Worm (Caenorhabditis elegans) whole organism, late embryonic: ENCODE data around the gene scyl-1.
A peak's percentile ranks its signal among the peaks of the same experiment; 100 is the strongest.

Experiments used
- ceh-14 ChIP-seq: sonication (generic microtip); optimal IDR thresholded peaks from 2 replicates; lab custom pipeline; 2016; ENCODE audit warnings: missing genotype, missing genetic modification characterization, missing compliant biosample characterization
- elt-2 ChIP-seq: sonication (generic microtip); optimal IDR thresholded peaks from 2 replicates; lab custom pipeline; 2016; ENCODE audit warnings: missing genetic modification reagents, missing genetic modification characterization, missing compliant biosample characterization
- fkh-10 ChIP-seq: fragments of 150-350 bp; optimal IDR thresholded peaks from 2 replicates; lab custom pipeline; 2014; ENCODE audit warnings: missing biosample characterization, missing genetic modification reagents, missing genetic modification characterization
- gmeb-2 ChIP-seq: sonication (generic microtip); optimal IDR thresholded peaks from 2 replicates; lab custom pipeline; 2016; ENCODE audit warnings: missing genetic modification characterization, inconsistent platforms, missing compliant biosample characterization
- hlh-13 ChIP-seq: fragments of 200-800 bp; sonication (Bioruptor generic); optimal IDR thresholded peaks from 2 replicates; lab custom pipeline; 2018; ENCODE audit warnings: mild to moderate bottlenecking, missing genetic modification characterization, missing compliant biosample characterization
- mec-3 ChIP-seq: sonication (generic microtip); optimal IDR thresholded peaks from 2 replicates; lab custom pipeline; 2016; ENCODE audit warnings: borderline replicate concordance, missing genetic modification characterization, missing compliant biosample characterization
- nhr-11 ChIP-seq: fragments of 150-350 bp; optimal IDR thresholded peaks from 2 replicates; lab custom pipeline; 2014; ENCODE audit warnings: missing biosample characterization, missing genetic modification characterization
- pax-1 ChIP-seq: fragments of 150-350 bp; optimal IDR thresholded peaks from 2 replicates; lab custom pipeline; 2014; ENCODE audit warnings: missing biosample characterization, missing genetic modification characterization
- pha-2 ChIP-seq: sonication (generic microtip); optimal IDR thresholded peaks from 2 replicates; lab custom pipeline; 2017; ENCODE audit warnings: mild to moderate bottlenecking, missing genetic modification characterization, missing compliant biosample characterization
- pqm-1 ChIP-seq: sonication (generic microtip); optimal IDR thresholded peaks from 2 replicates; lab custom pipeline; 2016; ENCODE audit warnings: missing genetic modification characterization, missing compliant biosample characterization
- syd-9 ChIP-seq: sonication (generic microtip); optimal IDR thresholded peaks from 2 replicates; lab custom pipeline; 2016; ENCODE audit warnings: mild to moderate bottlenecking, missing genetic modification characterization, moderate library complexity, missing compliant biosample characterization

DNA sequence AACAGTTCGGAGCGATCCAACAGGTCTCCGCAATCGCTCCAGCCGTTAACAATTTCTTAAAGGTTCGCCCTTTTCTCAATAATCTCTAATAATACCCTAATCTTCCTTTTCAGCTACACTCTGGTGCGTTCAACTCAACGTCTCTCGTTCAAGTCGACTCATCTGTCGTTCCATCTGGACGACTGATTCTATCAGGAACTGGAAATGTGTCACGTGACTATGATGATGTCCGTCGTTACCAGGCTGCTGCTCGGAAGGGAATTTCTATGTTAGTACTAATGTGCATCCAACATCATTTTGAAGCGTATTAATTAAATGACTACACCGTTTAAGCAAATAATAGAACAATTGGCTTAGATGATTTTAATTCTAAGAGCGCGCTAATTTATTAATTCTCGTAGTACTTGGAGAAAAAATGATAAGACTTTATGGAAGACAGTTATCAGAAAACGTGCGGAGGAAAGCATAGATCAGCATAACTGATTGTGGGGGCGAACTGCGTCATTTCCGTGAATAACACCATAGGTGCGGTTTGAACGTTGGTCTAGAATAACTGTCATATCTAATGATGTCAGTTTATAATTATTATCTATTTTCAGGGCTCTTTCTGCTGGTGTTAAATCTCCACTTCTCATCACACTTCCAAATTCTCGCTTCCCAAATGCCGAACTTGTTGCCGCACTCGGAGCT, 2.5 kb upstream of the scyl-1 start:
- TF ChIP-seq elt-2 (tag; lab: Kevin White, UChicago) (peak; percentile 43), gmeb-2 (no peak), fkh-10 (GFP tag; lab: Kevin White, UChicago) (no peak), hlh-13 (no peak), mec-3 (tag; lab: Kevin White, UChicago) (no peak), pqm-1 (no peak), syd-9 (no peak), pha-2 (no peak), ceh-14 (tag; lab: Kevin White, UChicago) (no peak), pax-1 (tag; lab: Kevin White, UChicago) (no peak), nhr-11 (no peak)
